Worm (Caenorhabditis elegans) whole organism, L4 larva: Measurements from ENCODE around the gene F18A11.5.

ENCODE experiments used
- R02D3.7 ChIP-seq: fragments of 150-350 bp; sonication (generic microtip); optimal IDR thresholded peaks from 3 replicates; lab custom pipeline; 2014; ENCODE audit warnings: missing biosample characterization, missing genetic modification characterization
- jun-1 ChIP-seq: fragments of 150-350 bp; optimal IDR thresholded peaks from 2 replicates; lab custom pipeline; 2014; ENCODE audit warnings: missing biosample characterization, missing genetic modification reagents, missing genetic modification characterization
- mdt-29 ChIP-seq: fragments of 200-800 bp; sonication (Bioruptor generic); IDR thresholded peaks from 2 replicates; pipeline ENCODE4 v1.3.6; 2022; ENCODE audit warnings: missing genetic modification reagents, missing genetic modification characterization, missing compliant biosample characterization
- nhr-76 ChIP-seq: fragments of 150-350 bp; optimal IDR thresholded peaks from 2 replicates; lab custom pipeline; 2014; ENCODE audit warnings: missing biosample characterization, missing genetic modification characterization
- nhr-77 ChIP-seq: fragments of 150-350 bp; optimal IDR thresholded peaks from 2 replicates; lab custom pipeline; 2014; ENCODE audit warnings: missing biosample characterization, missing genetic modification characterization

DNA sequence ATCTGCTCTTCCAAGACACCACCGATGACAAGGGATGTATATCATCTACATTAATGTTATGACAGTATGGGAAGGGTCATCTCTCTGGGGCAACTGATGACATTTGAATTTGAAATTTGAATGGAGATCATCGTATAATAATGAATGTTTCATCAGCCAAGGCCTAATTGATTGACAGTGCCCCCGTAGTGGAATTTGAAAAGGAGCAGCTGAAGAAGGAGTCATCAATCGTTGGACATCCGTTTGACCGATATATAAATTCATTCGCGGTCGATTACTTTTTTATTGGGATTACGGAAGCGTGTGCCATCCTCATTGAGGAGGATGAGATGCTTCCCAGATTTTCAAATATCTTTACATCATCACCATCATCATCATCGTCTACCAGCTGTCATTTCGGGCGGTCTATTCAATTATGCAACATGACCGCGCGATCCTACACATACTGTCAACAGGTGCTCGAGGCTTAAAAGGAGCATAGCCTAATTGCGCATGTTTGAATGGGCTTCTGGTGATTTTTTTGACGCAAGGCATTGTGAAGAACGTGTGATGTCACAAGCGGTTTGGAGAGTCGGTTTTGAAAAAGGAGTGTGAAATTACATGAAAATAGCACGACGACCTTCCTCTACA is 23.0 kb downstream of the F18A11.5 start:
- TF ChIP-seq R02D3.7 (tag; lab: Kevin White, UChicago) (no peak), jun-1 (tag; lab: Kevin White, UChicago) (no peak), nhr-76 (tag; lab: Kevin White, UChicago) (no peak), mdt-29 (GFP tag; lab: Robert Waterston, UW) (no peak), nhr-77 (tag; lab: Kevin White, UChicago) (no peak)
